Worm (Caenorhabditis elegans) whole organism, L2 larva: Measurements from ENCODE around the gene dpy-20.

ENCODE experiments used
- Y55F3AM.14 ChIP-seq: fragments of 200-800 bp; sonication (Bioruptor generic); optimal IDR thresholded peaks from 2 replicates; lab custom pipeline; 2018; ENCODE audit warnings: mild to moderate bottlenecking, missing genetic modification characterization, missing compliant biosample characterization
- ama-1 ChIP-seq: fragments of 150-350 bp; optimal IDR thresholded peaks from 2 replicates; lab custom pipeline; 2018; ENCODE audit warnings: inconsistent platforms
- lin-39 ChIP-seq: fragments of 150-350 bp; optimal IDR thresholded peaks from 2 replicates; lab custom pipeline; 2014; ENCODE audit warnings: missing biosample characterization, missing genetic modification reagents, missing genetic modification characterization
- mdl-1 ChIP-seq, 2 experiments: fragments of 150-350 bp in 1 of 2; sonication (generic microtip) in 1 of 2; optimal IDR thresholded peaks; 2 replicates each; lab custom pipeline; 2017; ENCODE audit warnings: missing biosample characterization in 2 of 2, missing genetic modification characterization in 2 of 2
- nhr-11 ChIP-seq: fragments of 150-350 bp; optimal IDR thresholded peaks from 2 replicates; lab custom pipeline; 2014; ENCODE audit warnings: missing biosample characterization, missing genetic modification characterization

ce11 chrIV:11718653-11719052, 18.0 kb upstream of the dpy-20 start:
- no peak for TF ChIP-seq nhr-11
- no peak for TF ChIP-seq lin-39 (tag; lab: Kevin White, UChicago)
- TF ChIP-seq ama-1 (lab: Kevin White, UChicago) = no peak
- no peak for TF ChIP-seq Y55F3AM.14
- TF ChIP-seq mdl-1 (tag; optimal IDR thresholded peaks at IDR 0.05; lab: Kevin White, UChicago) = no peak
